Worm (Caenorhabditis elegans): ENCODE measurements around the gene T01B7.5.

T01B7.5 gene

ce11 chrII:8744555-8745448, 28.2 kb downstream of the T01B7.5 start (continued):
- TF ChIP-seq snpc-4 (tag; optimal IDR thresholded peaks at IDR 0.05): no peak
- TF ChIP-seq sma-3 (GFP tag; optimal IDR thresholded peaks at IDR 0.05): no peak
- no peak for TF ChIP-seq aly-2 (tag; optimal IDR thresholded peaks at IDR 0.05)
- no peak for TF ChIP-seq nhr-11 (tag; optimal IDR thresholded peaks at IDR 0.05)
- TF ChIP-seq nhr-237 (tag; optimal IDR thresholded peaks at IDR 0.05): no peak
- TF ChIP-seq lsy-2 (tag; optimal IDR thresholded peaks at IDR 0.05): peak in 1 of 2 experiments; percentile 23
- TF ChIP-seq C34F6.9 (tag; optimal IDR thresholded peaks at IDR 0.05): no peak
- TF ChIP-seq ceh-16 (tag; optimal IDR thresholded peaks at IDR 0.05): no peak
- TF ChIP-seq sem-4 (tag; optimal IDR thresholded peaks at IDR 0.05): peak; percentile 36

- TF ChIP-seq lin-13 (GFP tag; optimal IDR thresholded peaks at IDR 0.05): peak; percentile 37
- no peak for TF ChIP-seq F13H6.1 (tag; optimal IDR thresholded peaks at IDR 0.05)
- peak in 1 of 2 experiments; percentile 20 for TF ChIP-seq lsy-2 (tag; optimal IDR thresholded peaks at IDR 0.05)
- TF ChIP-seq snpc-4 (tag; optimal IDR thresholded peaks at IDR 0.05): no peak
- peak; percentile 4 for TF ChIP-seq ama-1 (optimal IDR thresholded peaks at IDR 0.05)
- no peak for TF ChIP-seq ztf-11 (tag; optimal IDR thresholded peaks at IDR 0.05)
- TF ChIP-seq unc-62 (GFP tag; optimal IDR thresholded peaks at IDR 0.05): no peak
These were observed 29.0 kb downstream of the T01B7.5 start for ce11 chrII:8745449-8746297.

DNA sequence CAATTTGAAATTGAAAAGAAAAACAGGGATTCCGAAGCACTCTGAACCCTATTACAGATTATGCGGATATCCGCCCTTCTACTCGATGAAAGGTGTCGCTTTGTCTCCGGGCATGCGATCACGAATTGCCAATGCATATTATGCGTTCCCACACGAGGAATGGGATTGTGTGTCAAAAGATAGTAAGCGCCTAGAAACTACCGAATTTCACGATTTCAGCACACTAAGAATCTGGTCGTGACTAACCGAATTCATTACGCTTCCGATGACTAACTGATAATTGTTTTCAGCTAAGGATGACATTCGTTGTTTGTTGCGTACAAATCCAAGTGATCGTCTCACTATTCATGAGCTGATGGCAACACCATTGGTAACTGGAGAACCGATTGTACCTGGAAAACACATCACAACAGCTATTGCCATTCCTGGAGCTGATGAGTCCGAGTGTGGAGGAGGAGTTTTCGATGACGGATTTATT, 29.7 kb downstream of the T01B7.5 start:
- TF ChIP-seq mdl-1 (tag; optimal IDR thresholded peaks at IDR 0.05): no peak
- TF ChIP-seq sem-4 (tag; optimal IDR thresholded peaks at IDR 0.05): peak; percentile 56
- no peak for TF ChIP-seq unc-62 (GFP tag; optimal IDR thresholded peaks at IDR 0.05)
- peak; percentile 25 for TF ChIP-seq nhr-25 (tag; optimal IDR thresholded peaks at IDR 0.05)
- peak; percentile 52 for TF ChIP-seq ama-1 (optimal IDR thresholded peaks at IDR 0.05)

DNA sequence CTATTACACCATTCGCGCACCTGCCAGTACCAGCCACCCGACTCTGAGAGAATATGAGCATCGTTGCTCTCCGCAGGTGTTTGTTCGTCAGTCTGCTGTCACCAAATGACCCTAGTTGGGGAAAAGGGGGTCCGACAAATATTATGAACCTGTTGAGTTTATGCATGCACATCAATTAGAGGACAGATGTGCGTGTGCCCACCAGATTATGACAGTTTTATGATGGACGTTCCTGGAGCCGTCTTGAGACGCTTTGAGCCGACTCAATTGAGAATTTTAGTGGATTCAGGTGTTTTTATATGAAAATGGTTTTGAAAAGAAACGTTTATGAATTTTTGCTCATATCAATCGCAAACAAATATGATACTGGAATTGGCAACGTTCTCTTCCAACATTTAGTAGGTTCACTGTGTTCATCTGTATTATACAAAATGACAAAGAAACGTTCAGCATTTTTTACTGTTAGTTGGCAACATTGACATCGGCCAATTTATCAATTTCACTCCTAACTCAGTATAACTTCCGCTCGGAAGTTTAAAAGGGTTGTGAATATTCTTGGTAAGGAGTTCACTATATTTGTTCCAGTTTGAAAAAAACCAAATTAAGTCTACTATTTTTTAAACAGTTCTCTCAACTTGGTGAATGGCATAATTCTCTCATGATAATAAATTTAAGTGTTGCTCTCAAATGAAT, 30.8 kb downstream of the T01B7.5 start:
- TF ChIP-seq F13H6.1 (tag; optimal IDR thresholded peaks at IDR 0.05): peak; percentile 48
- TF ChIP-seq nhr-129 (tag; optimal IDR thresholded peaks at IDR 0.05): peak; percentile 75
- peak; percentile 23 for TF ChIP-seq lin-11 (tag; optimal IDR thresholded peaks at IDR 0.05)
- peak; percentile 1 for TF ChIP-seq snpc-4 (tag; optimal IDR thresholded peaks at IDR 0.05)
- TF ChIP-seq lin-13 (GFP tag; optimal IDR thresholded peaks at IDR 0.05): peak; percentile 51
- peak; percentile 97 for TF ChIP-seq nhr-25 (tag; optimal IDR thresholded peaks at IDR 0.05)
- TF ChIP-seq sem-4 (tag; optimal IDR thresholded peaks at IDR 0.05): peak; percentile 76
- peak; percentile 1 for TF ChIP-seq nhr-6 (tag; optimal IDR thresholded peaks at IDR 0.05)
- TF ChIP-seq ztf-4 (tag; optimal IDR thresholded peaks at IDR 0.05): peak; percentile 93
- peak; percentile 73 for TF ChIP-seq sma-9 (GFP tag; optimal IDR thresholded peaks at IDR 0.05)
- TF ChIP-seq sma-9 (tag; optimal IDR thresholded peaks at IDR 0.05): no peak
- no peak for TF ChIP-seq ztf-11 (tag; optimal IDR thresholded peaks at IDR 0.05)
- TF ChIP-seq ama-1 (optimal IDR thresholded peaks at IDR 0.05): peak; percentile 96
- TF ChIP-seq gmeb-1 (tag; optimal IDR thresholded peaks at IDR 0.05): no peak
- 0 out of 2 replicates have a peak, but pooled peaks have one; percentile 85 for TF ChIP-seq ztf-1 (GFP tag; conservative IDR thresholded peaks at IDR 0.05)
- peak in 1 of 2 experiments; percentile 55 for TF ChIP-seq lsy-2 (tag; optimal IDR thresholded peaks at IDR 0.05)
- no peak for TF ChIP-seq unc-55 (GFP tag; optimal IDR thresholded peaks at IDR 0.05)
- peak; percentile 82 for TF ChIP-seq nhr-21 (tag; optimal IDR thresholded peaks at IDR 0.05)
- TF ChIP-seq dmd-4 (tag; optimal IDR thresholded peaks at IDR 0.05): no peak
- TF ChIP-seq crh-2 (tag; optimal IDR thresholded peaks at IDR 0.05): peak; percentile 17
- TF ChIP-seq sma-3 (GFP tag; optimal IDR thresholded peaks at IDR 0.05): peak; percentile 69
- TF ChIP-seq C34F6.9 (tag; optimal IDR thresholded peaks at IDR 0.05): peak; percentile 25
- TF ChIP-seq alr-1 (tag; optimal IDR thresholded peaks at IDR 0.05): no peak

- TF ChIP-seq sma-9 (GFP tag; optimal IDR thresholded peaks at IDR 0.05) (no peak), sma-9 (tag; optimal IDR thresholded peaks at IDR 0.05) (no peak), elt-3 (tag; optimal IDR thresholded peaks at IDR 0.05) (no peak), R02D3.7 (tag; optimal IDR thresholded peaks at IDR 0.05) (no peak), C34F6.9 (tag; optimal IDR thresholded peaks at IDR 0.05) (no peak), zag-1 (tag; optimal IDR thresholded peaks at IDR 0.05) (no peak), peb-1 (tag; optimal IDR thresholded peaks at IDR 0.05) (no peak), egl-27 (tag; optimal IDR thresholded peaks at IDR 0.05) (no peak), Y55F3AM.14 (GFP tag; optimal IDR thresholded peaks at IDR 0.05) (no peak), nhr-23 (tag; optimal IDR thresholded peaks at IDR 0.05) (no peak), mab-5 (tag; optimal IDR thresholded peaks at IDR 0.05) (no peak), aly-2 (tag; optimal IDR thresholded peaks at IDR 0.05) (no peak), nhr-77 (tag; optimal IDR thresholded peaks at IDR 0.05) (no peak), ztf-1 (GFP tag; conservative IDR thresholded peaks at IDR 0.05) (no peak), ztf-11 (tag; optimal IDR thresholded peaks at IDR 0.05) (no peak), crh-2 (tag; optimal IDR thresholded peaks at IDR 0.05) (no peak), unc-62 (GFP tag; optimal IDR thresholded peaks at IDR 0.05) (no peak), ZK546.5 (tag; optimal IDR thresholded peaks at IDR 0.05) (no peak)
These were observed 31.3 kb downstream of the T01B7.5 start for ce11 chrII:8747939-8748352.
